Fruit fly (Drosophila melanogaster) whole organism, pupa: Measurements from ENCODE around the gene IntS6.

Experiments
- CG10348 ChIP-seq: fragments of 200-800 bp; sonication (Bioruptor generic); IDR thresholded peaks from 2 replicates; pipeline ENCODE4 v1.3.6; 2022; ENCODE audit warnings: missing biosample characterization, missing genetic modification characterization
- CG12605 ChIP-seq: fragments of 200-800 bp; sonication (Bioruptor generic); IDR thresholded peaks from 2 replicates; pipeline ENCODE4 v1.3.6; 2022; ENCODE audit warnings: missing biosample characterization, missing genetic modification characterization
- CG13204 ChIP-seq: fragments of 200-800 bp; sonication (Bioruptor generic); optimal IDR thresholded peaks from 2 replicates; lab custom pipeline; 2018; ENCODE audit warnings: missing biosample characterization, mild to moderate bottlenecking, missing genetic modification characterization, moderate library complexity
- CG14655 ChIP-seq: fragments of 200-800 bp; sonication (Bioruptor generic); optimal IDR thresholded peaks from 3 replicates; lab custom pipeline; 2017; ENCODE audit warnings: mild to moderate bottlenecking, missing biosample characterization, missing genetic modification reagents, missing genetic modification characterization
- CG15710 ChIP-seq: fragments of 200-800 bp; sonication (Bioruptor generic); optimal IDR thresholded peaks from 2 replicates; lab custom pipeline; 2018; ENCODE audit warnings: missing biosample characterization, mild to moderate bottlenecking, missing genetic modification characterization, moderate library complexity
- CG17806 ChIP-seq: fragments of 200-800 bp; sonication (Bioruptor generic); optimal IDR thresholded peaks from 2 replicates; lab custom pipeline; 2018; ENCODE audit warnings: missing biosample characterization, mild to moderate bottlenecking, missing genetic modification characterization, moderate library complexity
- CG32121 ChIP-seq: fragments of 200-800 bp; sonication (Bioruptor generic); IDR thresholded peaks from 2 replicates; pipeline ENCODE4 v1.3.6; 2022; ENCODE audit warnings: missing biosample characterization, missing genetic modification characterization
- CG34367 ChIP-seq: fragments of 200-800 bp; sonication (Bioruptor generic); optimal IDR thresholded peaks from 2 replicates; lab custom pipeline; 2018; ENCODE audit warnings: missing biosample characterization, mild to moderate bottlenecking, missing genetic modification characterization
- CG4496 ChIP-seq: fragments of 200-800 bp; sonication (Bioruptor generic); IDR thresholded peaks from 3 replicates; pipeline ENCODE4 v1.3.6; 2022; ENCODE audit warnings: missing biosample characterization, missing genetic modification characterization
- CG8159 ChIP-seq: fragments of 200-800 bp; sonication (Bioruptor generic); optimal IDR thresholded peaks from 3 replicates; lab custom pipeline; 2018; ENCODE audit warnings: missing biosample characterization, mild to moderate bottlenecking, missing genetic modification characterization, moderate library complexity
- CG8301 ChIP-seq: fragments of 200-800 bp; sonication (Bioruptor generic); optimal IDR thresholded peaks from 2 replicates; lab custom pipeline; 2018; ENCODE audit warnings: missing biosample characterization, mild to moderate bottlenecking, missing genetic modification characterization
- CG9948 ChIP-seq: fragments of 200-800 bp; sonication (Bioruptor generic); optimal IDR thresholded peaks from 2 replicates; lab custom pipeline; 2018; ENCODE audit warnings: missing biosample characterization, mild to moderate bottlenecking, missing genetic modification characterization, moderate library complexity
- D1 ChIP-seq: fragments of 200-800 bp; sonication (Bioruptor generic); optimal IDR thresholded peaks from 2 replicates; lab custom pipeline; 2018; ENCODE audit warnings: missing biosample characterization, mild to moderate bottlenecking, missing genetic modification characterization, moderate library complexity
- EcR ChIP-seq: fragments of 200-800 bp; sonication (Bioruptor generic); optimal IDR thresholded peaks from 3 replicates; lab custom pipeline; 2019; ENCODE audit warnings: missing biosample characterization, missing genetic modification characterization, mild to moderate bottlenecking, moderate library complexity, missing genetic modification reagents
- Ets98B ChIP-seq: fragments of 200-800 bp; sonication (Bioruptor generic); IDR thresholded peaks from 2 replicates; pipeline ENCODE4 v1.3.6; 2022; ENCODE audit warnings: missing biosample characterization, missing genetic modification characterization
- Pif1A ChIP-seq: fragments of 200-800 bp; sonication (Bioruptor generic); optimal IDR thresholded peaks from 3 replicates; lab custom pipeline; 2016; ENCODE audit warnings: missing biosample characterization, missing genetic modification characterization
- Pif1B ChIP-seq: fragments of 200-800 bp; sonication (Bioruptor generic); optimal IDR thresholded peaks from 3 replicates; lab custom pipeline; 2016; ENCODE audit warnings: missing biosample characterization, missing genetic modification characterization
- Snoo ChIP-seq: fragments of 200-800 bp; sonication (Bioruptor generic); optimal IDR thresholded peaks from 3 replicates; lab custom pipeline; 2017; ENCODE audit warnings: missing biosample characterization, mild to moderate bottlenecking, missing genetic modification characterization, inconsistent platforms
- fd96Ca ChIP-seq: fragments of 200-800 bp; sonication (Bioruptor generic); IDR thresholded peaks from 3 replicates; pipeline ENCODE4 v1.3.6; 2022; ENCODE audit warnings: missing biosample characterization, missing genetic modification characterization
- gl ChIP-seq: fragments of 200-800 bp; sonication (Bioruptor generic); optimal IDR thresholded peaks from 2 replicates; lab custom pipeline; 2018; ENCODE audit warnings: missing biosample characterization, mild to moderate bottlenecking, missing genetic modification characterization
- rn ChIP-seq: fragments of 200-800 bp; sonication (Bioruptor generic); IDR thresholded peaks from 2 replicates; pipeline ENCODE4 v1.3.6; 2022; ENCODE audit warnings: missing biosample characterization, missing genetic modification characterization

Gene IntS6

dm6 chrX:5718476-5719012 is 28.5 kb downstream of the IntS6 start:
- TF ChIP-seq CG15710 = peak; percentile 19
- peak; percentile 7 for TF ChIP-seq Pif1B
- TF ChIP-seq Snoo (tag; lab: Kevin White, UChicago) = no peak
- 0 out of 3 replicates have a peak, but pooled peaks have one; percentile 35 for TF ChIP-seq CG4496 (GFP tag; lab: Robert Waterston, UW)
- peak; percentile 45; the same call in 1 of the 2 replicates for TF ChIP-seq CG12605 (GFP tag; lab: Robert Waterston, UW)
- peak; percentile 50; the same call in 1 of the 2 replicates for TF ChIP-seq CG32121 (GFP tag; lab: Robert Waterston, UW)
- no peak; the same call in 2 of the 3 replicates for TF ChIP-seq fd96Ca (GFP tag; lab: Robert Waterston, UW)
- TF ChIP-seq CG10348 (GFP tag; lab: Robert Waterston, UW) = no peak
- TF ChIP-seq Ets98B (GFP tag; lab: Robert Waterston, UW) = peak; percentile 68

- no peak for TF ChIP-seq Pif1A (GFP tag; lab: Kevin White, UChicago)
- TF ChIP-seq Ets98B (GFP tag; lab: Robert Waterston, UW) = no peak
- peak; percentile 21 for TF ChIP-seq CG13204 (GFP tag; lab: Kevin White, UChicago)
Measured at dm6 chrX:5717741-5718475, 29.1 kb downstream of the IntS6 start, which contains the start of gene CG33080. CG33080 (minus strand) TSS chrX:5717778.

dm6 chrX:5715455-5716227 is 31.4 kb downstream of the IntS6 start:
- TF ChIP-seq Ets98B (GFP tag; lab: Robert Waterston, UW) (no peak), CG4496 (GFP tag; lab: Robert Waterston, UW) (peak; percentile 73)

dm6 chrX:5714786-5715185 is 32.3 kb downstream of the IntS6 start:
- TF ChIP-seq CG34367 (tag; lab: Kevin White, UChicago) = no peak
- TF ChIP-seq rn (GFP tag; lab: Robert Waterston, UW) = no peak
- TF ChIP-seq gl (tag; lab: Kevin White, UChicago) = no peak
- no peak for TF ChIP-seq CG32121 (GFP tag; lab: Robert Waterston, UW)
- TF ChIP-seq CG4496 (GFP tag; lab: Robert Waterston, UW) = no peak
- no peak for TF ChIP-seq fd96Ca (GFP tag; lab: Robert Waterston, UW)
- TF ChIP-seq Snoo (tag; lab: Kevin White, UChicago) = no peak
- no peak for TF ChIP-seq CG15710
- TF ChIP-seq EcR (GFP tag; lab: Kevin White, UChicago) = no peak
- no peak for TF ChIP-seq CG14655 (GFP tag; lab: Kevin White, UChicago)

- TF ChIP-seq Snoo (tag; lab: Kevin White, UChicago) = no peak
- TF ChIP-seq CG8159 (tag; lab: Kevin White, UChicago) = no peak
- no peak for TF ChIP-seq CG8301 (tag; lab: Kevin White, UChicago)
- no peak for TF ChIP-seq Pif1B
- TF ChIP-seq CG32121 (GFP tag; lab: Robert Waterston, UW) = no peak
- TF ChIP-seq CG34367 (tag; lab: Kevin White, UChicago) = no peak
- TF ChIP-seq D1 (tag; lab: Kevin White, UChicago) = no peak
- no peak for TF ChIP-seq Pif1A (GFP tag; lab: Kevin White, UChicago)
- no peak for TF ChIP-seq gl (tag; lab: Kevin White, UChicago)
- TF ChIP-seq CG10348 (GFP tag; lab: Robert Waterston, UW) = no peak
- TF ChIP-seq CG4496 (GFP tag; lab: Robert Waterston, UW) = no peak
- no peak for TF ChIP-seq CG14655 (GFP tag; lab: Kevin White, UChicago)
- no peak for TF ChIP-seq EcR (GFP tag; lab: Kevin White, UChicago)
- TF ChIP-seq CG15710 = no peak
- TF ChIP-seq CG9948 (tag; lab: Kevin White, UChicago) = no peak
- no peak for TF ChIP-seq CG17806 (tag; lab: Kevin White, UChicago)
Measured at dm6 chrX:5712966-5713365, 34.1 kb downstream of the IntS6 start.

dm6 chrX:5705899-5706312 is 41.1 kb downstream of the IntS6 start:
- TF ChIP-seq Snoo (tag; lab: Kevin White, UChicago) (no peak), D1 (tag; lab: Kevin White, UChicago) (no peak), CG8301 (tag; lab: Kevin White, UChicago) (peak; percentile 86), CG4496 (GFP tag; lab: Robert Waterston, UW) (peak; percentile 97), CG17806 (tag; lab: Kevin White, UChicago) (peak; percentile 65), EcR (GFP tag; lab: Kevin White, UChicago) (no peak), fd96Ca (GFP tag; lab: Robert Waterston, UW) (peak; percentile 97), CG32121 (GFP tag; lab: Robert Waterston, UW) (peak; percentile 94), rn (GFP tag; lab: Robert Waterston, UW) (peak; percentile 86), CG34367 (tag; lab: Kevin White, UChicago) (peak; percentile 45), gl (tag; lab: Kevin White, UChicago) (peak; percentile 57), Ets98B (GFP tag; lab: Robert Waterston, UW) (peak; percentile 95), CG8159 (tag; lab: Kevin White, UChicago) (peak; percentile 81), Pif1B (peak; percentile 63), CG13204 (GFP tag; lab: Kevin White, UChicago) (no peak), Pif1A (GFP tag; lab: Kevin White, UChicago) (peak; percentile 71), CG15710 (peak; percentile 62), CG10348 (GFP tag; lab: Robert Waterston, UW) (peak; percentile 53), CG9948 (tag; lab: Kevin White, UChicago) (peak; percentile 62), CG14655 (GFP tag; lab: Kevin White, UChicago) (peak; percentile 85), CG12605 (GFP tag; lab: Robert Waterston, UW) (peak; percentile 87)
